Fruit fly (Drosophila melanogaster): ENCODE results near the gene Gs1.

The Gs1 gene

DNA sequence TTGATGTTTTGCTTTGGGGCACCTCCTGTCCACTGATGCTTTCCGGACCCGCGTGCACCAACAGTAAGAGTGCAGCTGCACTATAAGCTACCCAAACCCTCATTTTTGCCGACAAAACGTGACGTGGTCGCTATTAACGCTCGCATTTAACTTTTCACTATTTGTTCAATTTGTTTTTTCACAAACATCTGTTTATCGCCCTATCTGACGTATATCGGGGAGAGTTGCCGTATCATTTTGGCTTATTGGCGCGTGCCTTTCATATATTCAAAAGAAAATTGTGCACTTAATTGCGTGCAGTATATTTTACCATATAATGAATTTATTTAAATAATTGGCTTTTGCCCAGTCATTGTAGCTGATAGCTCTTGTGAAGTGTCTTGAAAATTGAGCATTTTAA, 25.3 kb upstream of the Gs1 start, which contains the start of the genes Nhe1 and Sam-S:
Gene Nhe1, minus strand, starts transcription at position 193 of the 400 bp plus-strand sequence.
Gene Sam-S, plus strand, starts transcription at position 364 of the 400 bp plus-strand sequence.
- peak; percentile 15 for TF ChIP-seq twi (tag; optimal IDR thresholded peaks at IDR 0.05)
- TF ChIP-seq CG1603 (tag; optimal IDR thresholded peaks at IDR 0.05), result peak; percentile 8
- no peak for TF ChIP-seq sc (optimal IDR thresholded peaks at IDR 0.05)
- no peak for TF ChIP-seq sc (GFP tag; optimal IDR thresholded peaks at IDR 0.05)
- TF ChIP-seq Scr (GFP tag; IDR thresholded peaks at IDR 0.05; ENCODE audit: partially characterized antibody), result peak; percentile 14
- no peak for TF ChIP-seq Gug (GFP tag; IDR thresholded peaks at IDR 0.05)
- no peak for TF ChIP-seq peb (GFP tag; IDR thresholded peaks at IDR 0.05)
- TF ChIP-seq CG17359 (tag; optimal IDR thresholded peaks at IDR 0.05), result no peak
- TF ChIP-seq Med (GFP tag), result no peak
- TF ChIP-seq Hr3 (GFP tag; optimal IDR thresholded peaks at IDR 0.05), result no peak
- peak; percentile 44; the same call in 1 of the 2 replicates for TF ChIP-seq MBD-R2 (GFP tag; IDR thresholded peaks at IDR 0.05)
- no peak for TF ChIP-seq CG2678 (tag; optimal IDR thresholded peaks at IDR 0.05)
- TF ChIP-seq Dref (GFP tag; IDR thresholded peaks at IDR 0.05), result peak; percentile 55
- TF ChIP-seq CG13287 (GFP tag; IDR thresholded peaks at IDR 0.05; ENCODE audit: partially characterized antibody), result peak; percentile 54
- peak; percentile 38 for TF ChIP-seq CG4617 (GFP tag; optimal IDR thresholded peaks at IDR 0.05; ENCODE audit: borderline replicate concordance)
- no peak for TF ChIP-seq CG15269 (tag; optimal IDR thresholded peaks at IDR 0.05)
- no peak for TF ChIP-seq Camta (GFP tag; optimal IDR thresholded peaks at IDR 0.05)
- peak; percentile 40 for TF ChIP-seq pzg (GFP tag; optimal IDR thresholded peaks at IDR 0.05)
- TF ChIP-seq CG6854 (GFP tag; optimal IDR thresholded peaks at IDR 0.05), result no peak
- peak; percentile 9 for TF ChIP-seq trem (tag; optimal IDR thresholded peaks at IDR 0.05)
- TF ChIP-seq CG33557 (GFP tag; optimal IDR thresholded peaks at IDR 0.05), result no peak
- TF ChIP-seq CG8359 (GFP tag; optimal IDR thresholded peaks at IDR 0.05; ENCODE audit: borderline replicate concordance), result no peak
- 0 out of 3 replicates have a peak, but pooled peaks have one; percentile 27 for TF ChIP-seq CG6791 (GFP tag; IDR thresholded peaks at IDR 0.05; ENCODE audit: partially characterized antibody)
- TF ChIP-seq esg (GFP tag; conservative IDR thresholded peaks at IDR 0.05), result no peak
- TF ChIP-seq CG17186 (GFP tag; optimal IDR thresholded peaks at IDR 0.05), result no peak
- no peak for TF ChIP-seq CG2712 (tag; optimal IDR thresholded peaks at IDR 0.05)
- TF ChIP-seq Bgb (GFP tag; IDR thresholded peaks at IDR 0.05; ENCODE audit: partially characterized antibody), result 0 out of 2 replicates have a peak, but pooled peaks have one; percentile 10
- peak; percentile 83 for TF ChIP-seq Dp (GFP tag; optimal IDR thresholded peaks at IDR 0.05)
- TF ChIP-seq E2f2 (GFP tag; IDR thresholded peaks at IDR 0.05), result peak; percentile 89
- TF ChIP-seq crp (GFP tag; optimal IDR thresholded peaks at IDR 0.05), result peak in 1 of 2 experiments; percentile 78
- peak; percentile 6 for TF ChIP-seq Ets97D (GFP tag; optimal IDR thresholded peaks at IDR 0.05)
- TF ChIP-seq wek (GFP tag; optimal IDR thresholded peaks at IDR 0.05), result no peak
- TF ChIP-seq BEAF-32 (GFP tag; optimal IDR thresholded peaks at IDR 0.05), result peak; percentile 31
- 0 out of 2 replicates have a peak, but pooled peaks have one; percentile 39 for TF ChIP-seq nerfin-2 (GFP tag; IDR thresholded peaks at IDR 0.05; ENCODE audit: partially characterized antibody)
- TF ChIP-seq CG2116 (GFP tag; optimal IDR thresholded peaks at IDR 0.05), result peak; percentile 29
- TF ChIP-seq CG10209 (GFP tag; optimal IDR thresholded peaks at IDR 0.05), result no peak
- no peak for TF ChIP-seq CG17802 (tag; optimal IDR thresholded peaks at IDR 0.05)
- peak; percentile 83 for TF ChIP-seq MESR4 (GFP tag; optimal IDR thresholded peaks at IDR 0.05)
- 0 out of 2 replicates have a peak, but pooled peaks have one; percentile 35 for TF ChIP-seq unc-4 (GFP tag; IDR thresholded peaks at IDR 0.05; ENCODE audit: partially characterized antibody)
- no peak for TF ChIP-seq CG8944 (GFP tag; optimal IDR thresholded peaks at IDR 0.05)
- TF ChIP-seq Sry-δ (GFP tag; optimal IDR thresholded peaks at IDR 0.05), result peak; percentile 22
- TF ChIP-seq stwl (tag; optimal IDR thresholded peaks at IDR 0.05), result peak; percentile 8
- TF ChIP-seq Dll (GFP tag; IDR thresholded peaks at IDR 0.05; ENCODE audit: partially characterized antibody), result peak; percentile 43; the same call in 1 of the 4 replicates
- no peak for TF ChIP-seq sqz (GFP tag; optimal IDR thresholded peaks at IDR 0.05)
- TF ChIP-seq CG15514 (GFP tag; optimal IDR thresholded peaks at IDR 0.05), result peak; percentile 95

Measured in whole organism, embryonic.